Worm (Caenorhabditis elegans): Measurements from ENCODE around the gene mgrn-1.

The mgrn-1 gene

ce11 chrX:14297209-14297608 is 14.3 kb downstream of the mgrn-1 start:
- TF ChIP-seq hmg-4 (GFP tag; optimal IDR thresholded peaks at IDR 0.05) (peak; percentile 75), flt-1 (GFP tag; IDR thresholded peaks at IDR 0.05) (no peak)

ce11 chrX:14296559-14296958 is 14.9 kb downstream of the mgrn-1 start, which contains the start of gene madd-3:
Gene madd-3 (minus strand): TSS chrX:14296659.
- TF ChIP-seq hnd-1 (tag; optimal IDR thresholded peaks at IDR 0.05) (no peak), ceh-13 (GFP tag; optimal IDR thresholded peaks at IDR 0.05) (no peak)

- no peak for TF ChIP-seq ama-1 (optimal IDR thresholded peaks at IDR 0.05)
- no peak for TF ChIP-seq tra-4 (tag; optimal IDR thresholded peaks at IDR 0.05)
- no peak for TF ChIP-seq ceh-13 (GFP tag; optimal IDR thresholded peaks at IDR 0.05)
- no peak for TF ChIP-seq sea-1 (GFP tag; conservative IDR thresholded peaks at IDR 0.05)
- TF ChIP-seq tbx-37 (GFP tag; conservative IDR thresholded peaks at IDR 0.05): no peak
- no peak for TF ChIP-seq tbx-11 (GFP tag; IDR thresholded peaks at IDR 0.05)
- TF ChIP-seq pes-1 (GFP tag; IDR thresholded peaks at IDR 0.05): no peak
- TF ChIP-seq hmbx-1 (tag; optimal IDR thresholded peaks at IDR 0.05): no peak
- TF ChIP-seq flt-1 (GFP tag; IDR thresholded peaks at IDR 0.05): no peak
- no peak for TF ChIP-seq ets-7 (tag; optimal IDR thresholded peaks at IDR 0.05)
- no peak for TF ChIP-seq F13C5.2 (tag; optimal IDR thresholded peaks at IDR 0.05)
- no peak for TF ChIP-seq hmg-4 (GFP tag; optimal IDR thresholded peaks at IDR 0.05)
- no peak for TF ChIP-seq ceh-36 (tag; optimal IDR thresholded peaks at IDR 0.05)
- no peak for TF ChIP-seq B0310.2 (tag; optimal IDR thresholded peaks at IDR 0.05)
- no peak for TF ChIP-seq hnd-1 (tag; optimal IDR thresholded peaks at IDR 0.05)
- no peak for TF ChIP-seq scrt-1 (GFP tag; IDR thresholded peaks at IDR 0.05)
- TF ChIP-seq aly-1 (tag; optimal IDR thresholded peaks at IDR 0.05): no peak
Observed at ce11 chrX:14292632-14293031, 18.9 kb downstream of the mgrn-1 start.

- TF ChIP-seq tbx-11 (GFP tag; IDR thresholded peaks at IDR 0.05) (no peak), hmg-4 (GFP tag; optimal IDR thresholded peaks at IDR 0.05) (no peak)
Observed at ce11 chrX:14289993-14290392, 21.5 kb downstream of the mgrn-1 start.

ce11 chrX:14287888-14288287 is 23.6 kb downstream of the mgrn-1 start:
- no peak for TF ChIP-seq ama-1 (optimal IDR thresholded peaks at IDR 0.05)
- no peak for TF ChIP-seq tra-4 (tag; optimal IDR thresholded peaks at IDR 0.05)
- TF ChIP-seq tbx-11 (GFP tag; IDR thresholded peaks at IDR 0.05): no peak
- TF ChIP-seq flt-1 (GFP tag; IDR thresholded peaks at IDR 0.05): no peak
- TF ChIP-seq hnd-1 (tag; optimal IDR thresholded peaks at IDR 0.05): no peak
- TF ChIP-seq hmbx-1 (tag; optimal IDR thresholded peaks at IDR 0.05): no peak
- no peak for TF ChIP-seq B0310.2 (tag; optimal IDR thresholded peaks at IDR 0.05)
- TF ChIP-seq aly-1 (tag; optimal IDR thresholded peaks at IDR 0.05): no peak
- no peak for TF ChIP-seq F13C5.2 (tag; optimal IDR thresholded peaks at IDR 0.05)
- TF ChIP-seq scrt-1 (GFP tag; IDR thresholded peaks at IDR 0.05): no peak

- TF ChIP-seq hnd-1 (tag; optimal IDR thresholded peaks at IDR 0.05): no peak
- TF ChIP-seq sea-1 (GFP tag; conservative IDR thresholded peaks at IDR 0.05): no peak
- no peak for TF ChIP-seq B0310.2 (tag; optimal IDR thresholded peaks at IDR 0.05)
- TF ChIP-seq F13C5.2 (tag; optimal IDR thresholded peaks at IDR 0.05): no peak
- no peak for TF ChIP-seq ceh-36 (tag; optimal IDR thresholded peaks at IDR 0.05)
- no peak for TF ChIP-seq ama-1 (optimal IDR thresholded peaks at IDR 0.05)
- TF ChIP-seq flt-1 (GFP tag; IDR thresholded peaks at IDR 0.05): no peak
- no peak for TF ChIP-seq hmbx-1 (tag; optimal IDR thresholded peaks at IDR 0.05)
- TF ChIP-seq tbx-37 (GFP tag; conservative IDR thresholded peaks at IDR 0.05): no peak
- no peak for TF ChIP-seq tra-4 (tag; optimal IDR thresholded peaks at IDR 0.05)
- no peak for TF ChIP-seq pes-1 (GFP tag; IDR thresholded peaks at IDR 0.05)
- TF ChIP-seq hmg-4 (GFP tag; optimal IDR thresholded peaks at IDR 0.05): no peak
Observed at ce11 chrX:14281526-14281925, 30.0 kb downstream of the mgrn-1 start, which contains the start of gene E02H4.2. Gene E02H4.2 (minus strand): TSS chrX:14281626.

ce11 chrX:14267781-14268180 is 43.7 kb downstream of the mgrn-1 start, which contains the start of gene del-1:
Gene del-1 (plus strand): TSS chrX:14268081.
- TF ChIP-seq ceh-13 (GFP tag; optimal IDR thresholded peaks at IDR 0.05) (no peak), aly-1 (tag; optimal IDR thresholded peaks at IDR 0.05) (no peak), tbx-37 (GFP tag; conservative IDR thresholded peaks at IDR 0.05) (no peak), tbx-11 (GFP tag; IDR thresholded peaks at IDR 0.05) (no peak), hmg-4 (GFP tag; optimal IDR thresholded peaks at IDR 0.05) (no peak), B0310.2 (tag; optimal IDR thresholded peaks at IDR 0.05) (no peak), flt-1 (GFP tag; IDR thresholded peaks at IDR 0.05) (no peak), ama-1 (optimal IDR thresholded peaks at IDR 0.05) (no peak)

- TF ChIP-seq aly-1 (tag; optimal IDR thresholded peaks at IDR 0.05) (no peak), ceh-36 (tag; optimal IDR thresholded peaks at IDR 0.05) (no peak), tbx-11 (GFP tag; IDR thresholded peaks at IDR 0.05) (no peak), tra-4 (tag; optimal IDR thresholded peaks at IDR 0.05) (no peak), ceh-13 (GFP tag; optimal IDR thresholded peaks at IDR 0.05) (no peak), hmg-4 (GFP tag; optimal IDR thresholded peaks at IDR 0.05) (no peak), ets-7 (tag; optimal IDR thresholded peaks at IDR 0.05) (no peak), hnd-1 (tag; optimal IDR thresholded peaks at IDR 0.05) (no peak), F13C5.2 (tag; optimal IDR thresholded peaks at IDR 0.05) (no peak), B0310.2 (tag; optimal IDR thresholded peaks at IDR 0.05) (no peak), ama-1 (optimal IDR thresholded peaks at IDR 0.05) (no peak), hmbx-1 (tag; optimal IDR thresholded peaks at IDR 0.05) (no peak), tbx-37 (GFP tag; conservative IDR thresholded peaks at IDR 0.05) (no peak), pes-1 (GFP tag; IDR thresholded peaks at IDR 0.05) (no peak), flt-1 (GFP tag; IDR thresholded peaks at IDR 0.05) (no peak)
Observed at ce11 chrX:14267170-14267569, 44.3 kb downstream of the mgrn-1 start.

ce11 chrX:14263473-14263872 is 48.0 kb downstream of the mgrn-1 start, which contains the start of gene E02H4.8:
Gene E02H4.8 (minus strand): TSS chrX:14263573.
- TF ChIP-seq F13C5.2 (tag; optimal IDR thresholded peaks at IDR 0.05) (no peak), flt-1 (GFP tag; IDR thresholded peaks at IDR 0.05) (no peak), sea-1 (GFP tag; conservative IDR thresholded peaks at IDR 0.05) (no peak), aly-1 (tag; optimal IDR thresholded peaks at IDR 0.05) (no peak), hnd-1 (tag; optimal IDR thresholded peaks at IDR 0.05) (no peak), hmbx-1 (tag; optimal IDR thresholded peaks at IDR 0.05) (no peak), ceh-13 (GFP tag; optimal IDR thresholded peaks at IDR 0.05) (no peak), B0310.2 (tag; optimal IDR thresholded peaks at IDR 0.05) (no peak), pes-1 (GFP tag; IDR thresholded peaks at IDR 0.05) (no peak), scrt-1 (GFP tag; IDR thresholded peaks at IDR 0.05) (no peak), tbx-11 (GFP tag; IDR thresholded peaks at IDR 0.05) (no peak), tra-4 (tag; optimal IDR thresholded peaks at IDR 0.05) (no peak), hmg-4 (GFP tag; optimal IDR thresholded peaks at IDR 0.05) (no peak), ets-7 (tag; optimal IDR thresholded peaks at IDR 0.05) (no peak), ama-1 (optimal IDR thresholded peaks at IDR 0.05) (no peak), ceh-36 (tag; optimal IDR thresholded peaks at IDR 0.05) (no peak), tbx-37 (GFP tag; conservative IDR thresholded peaks at IDR 0.05) (no peak)
